Fruit fly (Drosophila melanogaster): ENCODE results near the gene CG7202.

Gene CG7202

dm6 chr3L:21479636-21480035 is 12.9 kb downstream of the CG7202 start (continued):
- TF ChIP-seq CG17328 (GFP tag; IDR thresholded peaks at IDR 0.05) (peak; percentile 78), Optix (GFP tag; IDR thresholded peaks at IDR 0.05) (peak; percentile 31; the same call in 1 of the 3 replicates), Ets97D (GFP tag; optimal IDR thresholded peaks at IDR 0.05) (peak; percentile 97), luna (GFP tag; optimal IDR thresholded peaks at IDR 0.05) (no peak), CkIIα-i1 (GFP tag; IDR thresholded peaks at IDR 0.05) (no peak), CG11695 (GFP tag; IDR thresholded peaks at IDR 0.05) (no peak), CG4282 (GFP tag; optimal IDR thresholded peaks at IDR 0.05) (no peak), tio (GFP tag; optimal IDR thresholded peaks at IDR 0.05) (no peak), cwo (GFP tag; optimal IDR thresholded peaks at IDR 0.05) (no peak), tup (GFP tag; optimal IDR thresholded peaks at IDR 0.05) (no peak), CTCF (GFP tag; optimal IDR thresholded peaks at IDR 0.05) (no peak), CG11696 (GFP tag; IDR thresholded peaks at IDR 0.05) (no peak), MESR4 (GFP tag; optimal IDR thresholded peaks at IDR 0.05) (no peak), CG10366 (GFP tag; IDR thresholded peaks at IDR 0.05) (peak; percentile 24; the same call in 1 of the 2 replicates), Hr39 (optimal IDR thresholded peaks at IDR 0.05) (no peak), Poxn (GFP tag; IDR thresholded peaks at IDR 0.05) (no peak), CG17385 (GFP tag; optimal IDR thresholded peaks at IDR 0.05) (peak; percentile 53), Fer2 (tag; optimal IDR thresholded peaks at IDR 0.05) (no peak), tap (tag; optimal IDR thresholded peaks at IDR 0.05) (no peak), CG12071 (GFP tag; optimal IDR thresholded peaks at IDR 0.05) (peak; percentile 76), Mrtf (GFP tag; IDR thresholded peaks at IDR 0.05) (0 out of 3 replicates have a peak, but pooled peaks have one; percentile 11), Sry-β (GFP tag; optimal IDR thresholded peaks at IDR 0.05) (no peak), CG1233 (GFP tag; optimal IDR thresholded peaks at IDR 0.05) (peak; percentile 68), CG8944 (GFP tag; optimal IDR thresholded peaks at IDR 0.05) (no peak), CG13894 (tag; optimal IDR thresholded peaks at IDR 0.05) (no peak), B-H1 (GFP tag; IDR thresholded peaks at IDR 0.05) (no peak), CG7745 (tag; optimal IDR thresholded peaks at IDR 0.05) (no peak), Med (GFP tag) (peak; percentile 90), pfk (GFP tag; optimal IDR thresholded peaks at IDR 0.05) (peak; percentile 20), CG9215 (GFP tag; IDR thresholded peaks at IDR 0.05) (no peak), odd (GFP tag; optimal IDR thresholded peaks at IDR 0.05) (peak; percentile 55), Doc2 (GFP tag; IDR thresholded peaks at IDR 0.05) (no peak), dmrt99B (tag; optimal IDR thresholded peaks at IDR 0.05) (peak; percentile 51), org-1 (GFP tag; optimal IDR thresholded peaks at IDR 0.05) (no peak), pan (optimal IDR thresholded peaks at IDR 0.05) (no peak), pan (GFP tag; optimal IDR thresholded peaks at IDR 0.05 in 1 of 2, IDR thresholded peaks at IDR 0.05 in 1 of 2) (peak in 1 of 2 experiments; percentile 48), CG42726 (GFP tag; IDR thresholded peaks at IDR 0.05; ENCODE audit: partially characterized antibody) (0 out of 2 replicates have a peak, but pooled peaks have one; percentile 6), pum (GFP tag; optimal IDR thresholded peaks at IDR 0.05) (no peak), stc (GFP tag; IDR thresholded peaks at IDR 0.05) (peak; percentile 13; the same call in 1 of the 2 replicates), bcd (GFP tag; optimal IDR thresholded peaks at IDR 0.05) (peak; percentile 30), CG14860 (GFP tag; IDR thresholded peaks at IDR 0.05; ENCODE audit: partially characterized antibody) (no peak), Xrp1 (GFP tag; IDR thresholded peaks at IDR 0.05) (0 out of 2 replicates have a peak, but pooled peaks have one; percentile 36), CG3847 (GFP tag; IDR thresholded peaks at IDR 0.05) (no peak), CG6683 (GFP tag; optimal IDR thresholded peaks at IDR 0.05) (no peak), Camta (GFP tag; optimal IDR thresholded peaks at IDR 0.05) (peak; percentile 37), CG15269 (tag; optimal IDR thresholded peaks at IDR 0.05) (no peak), seq (GFP tag; IDR thresholded peaks at IDR 0.05) (peak; percentile 96), vnd (GFP tag; IDR thresholded peaks at IDR 0.05; ENCODE audit: partially characterized antibody) (no peak), CG16813 (GFP tag; IDR thresholded peaks at IDR 0.05; ENCODE audit: partially characterized antibody) (no peak), hb (GFP tag; IDR thresholded peaks at IDR 0.05; ENCODE audit: partially characterized antibody) (no peak), CG2202 (tag; optimal IDR thresholded peaks at IDR 0.05) (peak; percentile 25), CG17359 (tag; optimal IDR thresholded peaks at IDR 0.05) (peak; percentile 65)
